Fruit fly (Drosophila melanogaster): Measurements from ENCODE around the gene Sym.

DNA sequence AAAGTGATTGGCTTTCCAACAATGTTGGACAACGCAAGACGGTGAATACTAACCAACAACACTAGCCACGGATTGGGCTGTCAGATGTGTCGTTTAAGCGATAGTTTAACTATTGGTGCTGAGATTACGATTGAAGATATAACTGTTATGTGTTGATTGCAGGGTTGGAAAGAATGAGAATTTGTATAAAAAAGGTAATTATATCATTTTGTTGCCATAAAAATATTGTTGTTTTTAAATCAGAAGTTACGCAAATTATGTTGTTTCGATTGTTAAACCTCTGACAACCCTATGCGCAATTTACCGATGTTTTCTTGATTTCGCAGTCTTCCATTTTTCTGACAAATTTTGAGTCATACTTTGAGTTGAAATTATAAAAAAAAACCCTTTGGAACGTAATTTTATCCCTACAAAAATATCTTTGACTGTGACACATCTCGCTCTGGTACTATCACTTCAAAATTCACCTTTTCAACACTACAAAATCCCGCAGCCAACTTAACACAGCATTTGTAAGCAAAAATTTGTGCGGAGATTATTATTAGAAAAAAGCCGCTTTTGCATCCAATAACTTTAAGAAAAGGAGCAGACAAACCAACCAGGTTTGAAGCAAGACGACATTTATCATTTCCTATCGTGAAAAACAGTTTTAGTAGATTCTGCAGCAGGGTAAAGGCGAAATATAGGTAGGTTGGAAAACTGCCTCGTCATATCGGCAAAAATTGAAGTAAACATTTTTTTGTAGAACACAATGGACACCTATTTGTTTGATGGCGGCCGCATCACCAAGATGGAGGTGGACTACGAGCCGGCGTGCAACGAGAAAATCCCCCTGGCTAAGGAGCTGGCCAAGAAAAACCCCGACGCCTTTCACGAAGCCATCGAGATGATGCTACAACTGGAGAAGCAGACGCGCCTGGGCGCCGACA is 47.0 kb upstream of the Sym start, which contains the start of the genes Hat1 and Rpn5:
- TF ChIP-seq CG12605 (GFP tag; IDR thresholded peaks at IDR 0.05) (no peak), Snoo (tag; optimal IDR thresholded peaks at IDR 0.05) (peak; percentile 70), Pif1B (GFP tag; optimal IDR thresholded peaks at IDR 0.05) (peak; percentile 63), CG9948 (tag; optimal IDR thresholded peaks at IDR 0.05) (peak; percentile 54)

Measured in whole organism, pupa.